Worm (Caenorhabditis elegans) whole organism, mixed stage, embryonic: ENCODE measurements around the gene T04A8.13.
A peak's percentile ranks its signal among the peaks of the same experiment; 100 is the strongest.

Experiments used
- lsy-2 ChIP-seq: fragments of 150-350 bp; optimal IDR thresholded peaks from 2 replicates; lab custom pipeline; 2014; ENCODE audit warnings: missing biosample characterization, missing genetic modification characterization
- nhr-12 ChIP-seq: fragments of 150-350 bp; optimal IDR thresholded peaks from 2 replicates; lab custom pipeline; 2014; ENCODE audit warnings: missing biosample characterization, missing genetic modification characterization
- unc-62 ChIP-seq: fragments of 150-350 bp; optimal IDR thresholded peaks from 2 replicates; lab custom pipeline; 2014; ENCODE audit warnings: missing biosample characterization, missing genetic modification reagents, missing genetic modification characterization

ce11 chrIII:4721750-4722149 is 15.0 kb downstream of the T04A8.13 start, which contains the start of gene acy-1:
- TF ChIP-seq lsy-2 (tag; lab: Kevin White, UChicago) (peak; percentile 22), nhr-12 (tag; lab: Kevin White, UChicago) (no peak), unc-62 (GFP tag; lab: Kevin White, UChicago) (peak; percentile 33)
